Fruit fly (Drosophila melanogaster): ENCODE measurements around the gene SPARC.
A peak's percentile ranks its signal among the peaks of the same experiment; 100 is the strongest.

SPARC gene

DNA sequence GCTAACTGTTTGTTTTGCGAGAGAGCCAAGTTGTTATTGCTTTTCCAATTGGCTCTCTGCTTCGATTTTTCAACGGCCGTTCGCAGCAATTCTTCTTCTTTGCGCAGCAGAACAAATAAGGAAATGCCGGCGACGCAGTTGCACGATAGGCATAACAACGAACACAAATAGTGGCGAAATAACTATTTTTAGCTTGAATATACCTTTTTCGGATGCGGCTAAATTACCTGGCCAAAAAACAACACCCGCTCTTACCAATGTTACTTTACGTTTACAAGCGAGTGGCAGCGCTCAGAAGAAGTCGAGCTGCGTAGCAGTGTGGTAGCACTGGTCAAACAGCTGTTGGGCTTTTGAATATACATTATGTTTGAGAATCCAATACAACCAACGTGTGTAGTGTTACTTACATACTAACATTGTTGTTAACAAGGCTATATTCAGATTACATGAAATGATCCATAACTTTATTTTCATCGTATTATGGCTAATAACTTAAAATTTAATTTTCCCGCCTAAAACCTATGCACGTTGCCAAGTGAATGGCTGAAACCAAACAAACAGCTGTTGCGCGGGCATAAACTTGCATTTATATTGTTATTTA is 8.8 kb downstream of the SPARC start, which contains the start of the genes Lerp and IntS12:
Lerp (minus strand) TSS at position 283 of the 601 bp plus-strand sequence.
IntS12 (plus strand) TSS at position 529 of the 601 bp plus-strand sequence.
- TF ChIP-seq CG8301 (tag; optimal IDR thresholded peaks at IDR 0.05): no peak
- TF ChIP-seq rn (GFP tag; IDR thresholded peaks at IDR 0.05): no peak
- TF ChIP-seq CG32121 (GFP tag; IDR thresholded peaks at IDR 0.05): no peak
- no peak for TF ChIP-seq CG9948 (tag; optimal IDR thresholded peaks at IDR 0.05)
- no peak for TF ChIP-seq D1 (tag; optimal IDR thresholded peaks at IDR 0.05)
- no peak for TF ChIP-seq CG10348 (GFP tag; IDR thresholded peaks at IDR 0.05)
- TF ChIP-seq CG13204 (GFP tag; optimal IDR thresholded peaks at IDR 0.05): no peak
- no peak for TF ChIP-seq CG15710 (tag; optimal IDR thresholded peaks at IDR 0.05)
- TF ChIP-seq Snoo (tag; optimal IDR thresholded peaks at IDR 0.05): no peak
- TF ChIP-seq Pif1B (GFP tag; optimal IDR thresholded peaks at IDR 0.05): no peak
- no peak for TF ChIP-seq EcR (GFP tag; optimal IDR thresholded peaks at IDR 0.05)
- no peak for TF ChIP-seq CG12605 (GFP tag; IDR thresholded peaks at IDR 0.05)
- TF ChIP-seq gl (tag; optimal IDR thresholded peaks at IDR 0.05): no peak
- TF ChIP-seq CG14655 (GFP tag; optimal IDR thresholded peaks at IDR 0.05): no peak
- TF ChIP-seq Ets98B (GFP tag; IDR thresholded peaks at IDR 0.05): no peak
- TF ChIP-seq Pif1A (GFP tag; optimal IDR thresholded peaks at IDR 0.05): no peak
- no peak for TF ChIP-seq fd96Ca (GFP tag; IDR thresholded peaks at IDR 0.05)
- no peak for TF ChIP-seq CG4496 (GFP tag; IDR thresholded peaks at IDR 0.05)
- TF ChIP-seq CG8159 (tag; optimal IDR thresholded peaks at IDR 0.05): no peak

DNA sequence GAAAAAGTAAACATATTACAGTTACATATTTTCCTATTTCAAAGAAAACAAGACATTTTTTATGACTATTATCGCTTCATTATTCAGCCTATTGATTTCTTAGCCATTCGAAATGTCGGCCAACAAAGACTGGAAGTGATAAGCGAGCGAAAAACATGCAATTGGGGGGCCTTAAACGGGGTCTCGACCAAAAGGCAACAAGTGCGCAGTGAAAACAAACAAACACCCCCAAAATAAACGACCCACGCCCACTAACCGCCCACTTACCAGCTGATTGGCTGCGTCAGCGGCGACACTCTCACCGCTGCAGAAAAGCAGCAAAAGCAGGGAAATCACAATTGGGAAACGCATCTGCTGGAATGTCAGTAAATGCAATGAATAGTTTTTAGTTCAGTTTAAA is 9.6 kb downstream of the SPARC start:
- TF ChIP-seq CG9948 (tag; optimal IDR thresholded peaks at IDR 0.05) (no peak), Snoo (tag; optimal IDR thresholded peaks at IDR 0.05) (no peak), D1 (tag; optimal IDR thresholded peaks at IDR 0.05) (no peak), EcR (GFP tag; optimal IDR thresholded peaks at IDR 0.05) (no peak), CG15710 (tag; optimal IDR thresholded peaks at IDR 0.05) (no peak), CG13204 (GFP tag; optimal IDR thresholded peaks at IDR 0.05) (no peak), CG34367 (tag; optimal IDR thresholded peaks at IDR 0.05) (no peak), CG12605 (GFP tag; IDR thresholded peaks at IDR 0.05) (no peak), Ets98B (GFP tag; IDR thresholded peaks at IDR 0.05) (no peak), Pif1B (GFP tag; optimal IDR thresholded peaks at IDR 0.05) (no peak)

DNA sequence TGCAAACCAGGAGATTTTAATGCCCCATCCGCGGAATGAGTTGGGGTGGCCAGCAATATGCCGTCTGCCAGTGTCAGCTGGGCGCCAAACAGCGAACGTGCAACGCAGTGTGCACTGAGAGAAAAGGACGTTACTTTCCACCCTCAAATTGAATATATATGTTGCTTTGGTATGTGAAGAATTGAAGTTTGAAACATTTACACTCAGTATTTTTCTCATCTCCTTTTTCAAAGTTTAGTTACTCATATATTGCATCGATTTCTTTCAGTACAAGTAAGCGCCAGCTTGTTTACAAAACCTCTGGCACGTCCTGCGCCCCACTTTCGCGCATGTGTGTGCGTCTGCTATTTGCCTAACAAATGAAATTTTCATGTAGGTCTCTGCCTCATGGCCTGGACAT is 12.6 kb downstream of the SPARC start:
- TF ChIP-seq CG8159 (tag; optimal IDR thresholded peaks at IDR 0.05): peak; percentile 43
- TF ChIP-seq EcR (GFP tag; optimal IDR thresholded peaks at IDR 0.05): no peak
- peak; percentile 38 for TF ChIP-seq CG13204 (GFP tag; optimal IDR thresholded peaks at IDR 0.05)
- TF ChIP-seq fd96Ca (GFP tag; IDR thresholded peaks at IDR 0.05): peak; percentile 74; the same call in 1 of the 3 replicates
- no peak for TF ChIP-seq gl (tag; optimal IDR thresholded peaks at IDR 0.05)
- TF ChIP-seq Pif1B (GFP tag; optimal IDR thresholded peaks at IDR 0.05): no peak
- TF ChIP-seq CG17806 (tag; optimal IDR thresholded peaks at IDR 0.05): peak; percentile 22
- no peak for TF ChIP-seq CG10348 (GFP tag; IDR thresholded peaks at IDR 0.05)
- no peak for TF ChIP-seq CG14655 (GFP tag; optimal IDR thresholded peaks at IDR 0.05)
- peak; percentile 76 for TF ChIP-seq Ets98B (GFP tag; IDR thresholded peaks at IDR 0.05)
- peak; percentile 59 for TF ChIP-seq CG12605 (GFP tag; IDR thresholded peaks at IDR 0.05)
- peak; percentile 88 for TF ChIP-seq CG4496 (GFP tag; IDR thresholded peaks at IDR 0.05)
- peak; percentile 13; the same call in 1 of the 2 replicates for TF ChIP-seq rn (GFP tag; IDR thresholded peaks at IDR 0.05)
- TF ChIP-seq Snoo (tag; optimal IDR thresholded peaks at IDR 0.05): peak; percentile 81
- TF ChIP-seq D1 (tag; optimal IDR thresholded peaks at IDR 0.05): no peak
- peak; percentile 45 for TF ChIP-seq CG15710 (tag; optimal IDR thresholded peaks at IDR 0.05)
- peak; percentile 34 for TF ChIP-seq CG34367 (tag; optimal IDR thresholded peaks at IDR 0.05)
- TF ChIP-seq CG9948 (tag; optimal IDR thresholded peaks at IDR 0.05): peak; percentile 31
- peak; percentile 15 for TF ChIP-seq CG8301 (tag; optimal IDR thresholded peaks at IDR 0.05)
- TF ChIP-seq CG32121 (GFP tag; IDR thresholded peaks at IDR 0.05): peak; percentile 75
- peak; percentile 51 for TF ChIP-seq Pif1A (GFP tag; optimal IDR thresholded peaks at IDR 0.05)

DNA sequence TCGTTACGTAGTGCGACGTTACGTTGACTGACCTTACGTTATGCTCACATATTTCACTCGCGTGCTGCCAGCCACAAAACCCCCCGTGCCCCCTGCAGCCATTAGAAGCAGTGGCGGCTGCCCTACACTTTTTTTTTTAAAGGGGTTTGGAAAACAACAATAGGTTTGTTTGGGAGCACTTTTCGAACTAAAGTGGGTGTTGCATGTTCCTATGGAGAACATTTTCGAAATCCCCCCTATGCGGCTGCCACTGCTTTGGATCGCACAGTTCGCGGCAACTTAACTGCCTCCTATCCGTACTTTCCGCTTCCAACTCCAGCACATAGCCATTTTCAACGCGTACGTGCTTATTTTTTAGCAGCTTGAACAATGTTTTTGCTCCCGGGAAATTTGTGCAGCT is 18.1 kb downstream of the SPARC start:
- TF ChIP-seq CG9948 (tag; optimal IDR thresholded peaks at IDR 0.05) (no peak), CG17806 (tag; optimal IDR thresholded peaks at IDR 0.05) (peak; percentile 7), CG4496 (GFP tag; IDR thresholded peaks at IDR 0.05) (peak; percentile 34; the same call in 1 of the 3 replicates), CG14655 (GFP tag; optimal IDR thresholded peaks at IDR 0.05) (peak; percentile 30), Ets98B (GFP tag; IDR thresholded peaks at IDR 0.05) (peak; percentile 28; the same call in 1 of the 2 replicates), Pif1B (GFP tag; optimal IDR thresholded peaks at IDR 0.05) (no peak), CG8301 (tag; optimal IDR thresholded peaks at IDR 0.05) (no peak), CG13204 (GFP tag; optimal IDR thresholded peaks at IDR 0.05) (no peak), CG15710 (tag; optimal IDR thresholded peaks at IDR 0.05) (peak; percentile 28), fd96Ca (GFP tag; IDR thresholded peaks at IDR 0.05) (peak; percentile 61; the same call in 2 of the 3 replicates), CG8159 (tag; optimal IDR thresholded peaks at IDR 0.05) (peak; percentile 30), Pif1A (GFP tag; optimal IDR thresholded peaks at IDR 0.05) (peak; percentile 32)

DNA sequence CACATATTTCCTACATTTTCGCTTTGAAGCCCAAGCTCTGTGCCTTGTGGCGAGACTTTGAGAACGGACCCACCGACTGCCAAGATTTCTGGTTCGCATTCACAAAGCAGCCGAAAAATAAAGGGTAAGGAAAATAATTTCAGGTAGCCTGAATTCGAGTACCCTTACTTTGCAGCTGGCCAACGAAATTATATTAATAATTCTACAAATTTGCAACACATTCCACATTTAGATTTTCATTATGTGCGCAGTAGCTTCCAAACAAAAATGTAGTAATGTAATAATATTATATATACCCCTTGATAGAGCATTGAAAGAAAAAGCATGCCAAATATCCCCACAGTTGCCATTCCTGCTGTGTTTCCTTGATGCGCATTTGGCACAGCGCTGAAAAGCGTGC is 25.3 kb downstream of the SPARC start:
- TF ChIP-seq fd96Ca (GFP tag; IDR thresholded peaks at IDR 0.05) (no peak), rn (GFP tag; IDR thresholded peaks at IDR 0.05) (no peak), CG8159 (tag; optimal IDR thresholded peaks at IDR 0.05) (peak; percentile 50), Pif1B (GFP tag; optimal IDR thresholded peaks at IDR 0.05) (no peak), CG32121 (GFP tag; IDR thresholded peaks at IDR 0.05) (no peak), Pif1A (GFP tag; optimal IDR thresholded peaks at IDR 0.05) (peak; percentile 8), CG12605 (GFP tag; IDR thresholded peaks at IDR 0.05) (no peak), CG14655 (GFP tag; optimal IDR thresholded peaks at IDR 0.05) (no peak), CG13204 (GFP tag; optimal IDR thresholded peaks at IDR 0.05) (no peak), CG10348 (GFP tag; IDR thresholded peaks at IDR 0.05) (no peak), CG34367 (tag; optimal IDR thresholded peaks at IDR 0.05) (no peak), CG9948 (tag; optimal IDR thresholded peaks at IDR 0.05) (peak; percentile 8), CG8301 (tag; optimal IDR thresholded peaks at IDR 0.05) (no peak), Ets98B (GFP tag; IDR thresholded peaks at IDR 0.05) (no peak), Snoo (tag; optimal IDR thresholded peaks at IDR 0.05) (no peak), gl (tag; optimal IDR thresholded peaks at IDR 0.05) (no peak), D1 (tag; optimal IDR thresholded peaks at IDR 0.05) (no peak), CG4496 (GFP tag; IDR thresholded peaks at IDR 0.05) (no peak), CG17806 (tag; optimal IDR thresholded peaks at IDR 0.05) (peak; percentile 2), CG15710 (tag; optimal IDR thresholded peaks at IDR 0.05) (no peak), EcR (GFP tag; optimal IDR thresholded peaks at IDR 0.05) (no peak)
